Fruit fly (Drosophila melanogaster): Measurements from ENCODE around the gene ens.

dm6 chr3L:4158361-4158760 lies 24.0 kb upstream of the ens start:
- TF ChIP-seq insv (optimal IDR thresholded peaks at IDR 0.05): no peak
- TF ChIP-seq psq (optimal IDR thresholded peaks at IDR 0.05): no peak
- TF ChIP-seq h (optimal IDR thresholded peaks at IDR 0.05): no peak
- no peak for TF ChIP-seq Sin3A (optimal IDR thresholded peaks at IDR 0.05)
- no peak for TF ChIP-seq Myc (optimal IDR thresholded peaks at IDR 0.05)
- TF ChIP-seq ttk (optimal IDR thresholded peaks at IDR 0.05): no peak

Measured in Kc167 (cell line).